Fruit fly (Drosophila melanogaster): ENCODE measurements around the gene CG34307.

DNA sequence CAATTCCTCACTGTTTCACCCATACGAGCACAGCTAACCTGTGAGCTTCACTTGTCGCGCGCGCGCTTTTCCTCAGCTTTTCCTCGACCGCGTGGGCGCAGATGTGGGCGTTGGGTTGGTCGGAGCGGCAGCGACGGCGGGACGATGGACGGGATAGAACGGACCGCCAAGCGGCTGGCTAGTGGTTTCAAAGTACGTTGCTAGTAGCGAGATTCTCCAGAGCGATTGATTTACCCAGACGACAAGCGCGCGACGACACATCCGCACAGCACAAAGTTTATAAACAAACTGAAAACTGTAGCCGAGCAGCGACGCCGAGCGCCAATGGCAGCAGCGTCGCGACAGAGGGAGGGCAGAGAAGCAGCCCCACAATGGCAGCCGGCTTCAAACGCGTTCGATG is 28.2 kb upstream of the CG34307 start, which contains the start of gene CG6959:
- TF ChIP-seq CG33017 (tag; optimal IDR thresholded peaks at IDR 0.05), result no peak
- TF ChIP-seq CG12768 (GFP tag; optimal IDR thresholded peaks at IDR 0.05), result peak; percentile 33
- peak; percentile 5 for TF ChIP-seq bab1 (GFP tag; optimal IDR thresholded peaks at IDR 0.05)
- TF ChIP-seq CG7101 (tag; optimal IDR thresholded peaks at IDR 0.05), result no peak
- TF ChIP-seq tj (GFP tag; optimal IDR thresholded peaks at IDR 0.05), result peak; percentile 23
- TF ChIP-seq Clk (GFP tag; optimal IDR thresholded peaks at IDR 0.05), result no peak
- no peak for TF ChIP-seq CG7045 (GFP tag; optimal IDR thresholded peaks at IDR 0.05)
- TF ChIP-seq CG11617 (GFP tag; optimal IDR thresholded peaks at IDR 0.05), result no peak
- TF ChIP-seq kay (GFP tag; ENCODE audit: borderline replicate concordance), result no peak
- TF ChIP-seq Mnt (GFP tag; optimal IDR thresholded peaks at IDR 0.05), result peak; percentile 56
- TF ChIP-seq cic (GFP tag; optimal IDR thresholded peaks at IDR 0.05), result no peak
